Fruit fly (Drosophila melanogaster) whole organism, embryonic: ENCODE data around the gene Pp1alpha-96A.

Source experiments
- Aef1 ChIP-seq: fragments of 200-800 bp; sonication (Bioruptor generic); IDR thresholded peaks from 3 replicates; pipeline ENCODE4 v1.3.6; 2022; ENCODE audit warnings: missing biosample characterization, missing genetic modification characterization
- C15 ChIP-seq: fragments of 200-800 bp; sonication (Bioruptor generic); IDR thresholded peaks from 3 replicates; pipeline ENCODE4 v1.3.6; 2022; ENCODE audit warnings: missing biosample characterization, missing genetic modification characterization
- CG10147 ChIP-seq: fragments of 200-800 bp; sonication (Bioruptor generic); optimal IDR thresholded peaks from 2 replicates; lab custom pipeline; 2019; ENCODE audit warnings: missing biosample characterization, mild to moderate bottlenecking, missing genetic modification characterization, moderate library complexity
- CG17829 ChIP-seq: fragments of 200-800 bp; optimal IDR thresholded peaks from 2 replicates; lab custom pipeline; 2019; ENCODE audit warnings: missing biosample characterization, mild to moderate bottlenecking, missing genetic modification characterization, moderate library complexity
- CG18764 ChIP-seq: fragments of 200-800 bp; sonication (Bioruptor generic); optimal IDR thresholded peaks from 3 replicates; lab custom pipeline; 2016; ENCODE audit warnings: missing biosample characterization, missing genetic modification characterization
- CG30431 ChIP-seq: fragments of 200-800 bp; sonication (Bioruptor generic); optimal IDR thresholded peaks from 2 replicates; lab custom pipeline; 2017; ENCODE audit warnings: missing biosample characterization, missing genetic modification characterization
- CG31224 ChIP-seq: fragments of 200-800 bp; sonication (Bioruptor generic); IDR thresholded peaks from 2 replicates; pipeline ENCODE4 v1.3.6; 2022; ENCODE audit warnings: missing biosample characterization, missing genetic modification characterization
- CG3163 ChIP-seq: fragments of 200-800 bp; sonication (Bioruptor generic); optimal IDR thresholded peaks from 3 replicates; lab custom pipeline; 2016; ENCODE audit warnings: missing biosample characterization, missing genetic modification characterization
- CG33557 ChIP-seq: fragments of 200-800 bp; sonication (Bioruptor generic); optimal IDR thresholded peaks from 2 replicates; lab custom pipeline; 2019; ENCODE audit warnings: missing biosample characterization, mild to moderate bottlenecking, missing genetic modification characterization, moderate library complexity
- CG34224 ChIP-seq: fragments of 200-800 bp; sonication (Bioruptor generic); IDR thresholded peaks from 3 replicates; pipeline ENCODE4 v1.3.6; 2022; ENCODE audit warnings: missing biosample characterization, missing genetic modification characterization; ENCODE audit not compliant: partially characterized antibody
- CG34376 ChIP-seq: fragments of 200-800 bp; sonication (Bioruptor generic); optimal IDR thresholded peaks from 2 replicates; lab custom pipeline; 2018; ENCODE audit warnings: missing biosample characterization, mild to moderate bottlenecking, missing genetic modification characterization
- CG4328 ChIP-seq: fragments of 200-800 bp; sonication (Bioruptor generic); optimal IDR thresholded peaks from 3 replicates; lab custom pipeline; 2017; ENCODE audit warnings: missing biosample characterization, missing genetic modification reagents, missing genetic modification characterization
- CG6254 ChIP-seq: fragments of 200-800 bp; sonication (Bioruptor generic); optimal IDR thresholded peaks from 3 replicates; lab custom pipeline; 2017; ENCODE audit warnings: mild to moderate bottlenecking, missing biosample characterization, missing genetic modification reagents, missing genetic modification characterization
- CG6654 ChIP-seq: fragments of 200-800 bp; sonication (Bioruptor generic); optimal IDR thresholded peaks from 2 replicates; lab custom pipeline; 2017; ENCODE audit warnings: missing biosample characterization, mild to moderate bottlenecking, missing genetic modification characterization
- CG6689 ChIP-seq: fragments of 200-800 bp; sonication (Bioruptor generic); IDR thresholded peaks from 2 replicates; pipeline ENCODE4 v1.3.6; 2022; ENCODE audit warnings: missing biosample characterization, missing genetic modification characterization
- Eip74EF ChIP-seq, 2 experiments: fragments of 200-800 bp in 1 of 2; fragments of >200 bp in 1 of 2; sonication (Bioruptor generic) in 1 of 2; optimal IDR thresholded peaks; 2 replicates each; lab custom pipeline; 2017 to 2019; ENCODE audit warnings: missing biosample characterization in 2 of 2, missing genetic modification characterization in 2 of 2, mild to moderate bottlenecking in 1 of 2, moderate library complexity in 1 of 2
- Med ChIP-seq: fragments of 200-800 bp; sonication (Bioruptor generic); peaks from one replicate; lab custom pipeline; 2016; ENCODE audit warnings: missing biosample characterization, missing genetic modification characterization, mild to moderate bottlenecking, inconsistent platforms, moderate library complexity
- Myb ChIP-seq: fragments of 200-800 bp; sonication (Bioruptor generic); optimal IDR thresholded peaks from 2 replicates; lab custom pipeline; 2016; ENCODE audit warnings: missing biosample characterization, missing genetic modification characterization
- NFAT ChIP-seq: fragments of 200-800 bp; sonication (Bioruptor generic); IDR thresholded peaks from 2 replicates; pipeline ENCODE4 v1.3.6; 2022; ENCODE audit warnings: missing biosample characterization, missing genetic modification characterization
- Ravus ChIP-seq: fragments of 200-800 bp; sonication (Bioruptor generic); IDR thresholded peaks from 2 replicates; pipeline ENCODE4 v1.3.6; 2022; ENCODE audit warnings: missing biosample characterization, missing genetic modification characterization
- Sox100B ChIP-seq: fragments of 200-800 bp; sonication (Bioruptor generic); optimal IDR thresholded peaks from 3 replicates; lab custom pipeline; 2018; ENCODE audit warnings: missing biosample characterization, mild to moderate bottlenecking, missing genetic modification characterization
- Taf1 ChIP-seq: fragments of 200-800 bp; sonication (Bioruptor generic); IDR thresholded peaks from 2 replicates; pipeline ENCODE4 v1.3.6; 2022; ENCODE audit warnings: missing biosample characterization, missing genetic modification characterization
- amos ChIP-seq: fragments of 200-800 bp; sonication (Bioruptor generic); IDR thresholded peaks from 2 replicates; pipeline ENCODE4 v1.3.6; 2022; ENCODE audit warnings: missing biosample characterization, missing genetic modification characterization; ENCODE audit not compliant: partially characterized antibody
- ap ChIP-seq: fragments of 200-800 bp; sonication (Bioruptor generic); IDR thresholded peaks from 2 replicates; pipeline ENCODE4 v1.3.6; 2022; ENCODE audit warnings: missing biosample characterization, missing genetic modification characterization
- bsh ChIP-seq, 2 experiments: fragments of 200-800 bp; sonication (Bioruptor generic); optimal IDR thresholded peaks; 2 replicates each; lab custom pipeline; 2017 to 2018; ENCODE audit warnings: mild to moderate bottlenecking in 2 of 2, missing biosample characterization in 2 of 2, missing genetic modification characterization in 2 of 2, moderate library complexity in 1 of 2
- cg ChIP-seq: fragments of 200-800 bp; sonication (Bioruptor generic); optimal IDR thresholded peaks from 3 replicates; lab custom pipeline; 2019; ENCODE audit warnings: missing biosample characterization, mild to moderate bottlenecking, missing genetic modification characterization, moderate library complexity
- crol ChIP-seq: fragments of 200-800 bp; sonication (Bioruptor generic); IDR thresholded peaks from 2 replicates; pipeline ENCODE4 v1.3.6; 2022; ENCODE audit warnings: missing biosample characterization, missing genetic modification characterization
- cwo ChIP-seq: fragments of 200-800 bp; sonication (Bioruptor generic); optimal IDR thresholded peaks from 3 replicates; lab custom pipeline; 2017; ENCODE audit warnings: missing biosample characterization, missing genetic modification characterization, mild to moderate bottlenecking, moderate library complexity, missing genetic modification reagents
- exex ChIP-seq: fragments of 200-800 bp; sonication (Bioruptor generic); optimal IDR thresholded peaks from 4 replicates; lab custom pipeline; 2018; ENCODE audit warnings: missing biosample characterization, mild to moderate bottlenecking, missing genetic modification characterization, moderate library complexity
- kay ChIP-seq: fragments of 200-800 bp; sonication (Bioruptor generic); optimal IDR thresholded peaks from 2 replicates; lab custom pipeline; 2016; ENCODE audit warnings: missing biosample characterization, missing genetic modification characterization
- mirr ChIP-seq: fragments of 200-800 bp; sonication (Bioruptor generic); optimal IDR thresholded peaks from 3 replicates; lab custom pipeline; 2018; ENCODE audit warnings: missing biosample characterization, mild to moderate bottlenecking, missing genetic modification characterization
- mld ChIP-seq: fragments of 200-800 bp; sonication (Bioruptor generic); IDR thresholded peaks from 3 replicates; pipeline ENCODE4 v1.3.6; 2022; ENCODE audit warnings: missing biosample characterization, missing genetic modification characterization; ENCODE audit not compliant: partially characterized antibody
- nerfin-1 ChIP-seq: fragments of 200-800 bp; sonication (Bioruptor generic); optimal IDR thresholded peaks from 3 replicates; lab custom pipeline; 2019; ENCODE audit warnings: missing biosample characterization, mild to moderate bottlenecking, missing genetic modification characterization, moderate library complexity
- org-1 ChIP-seq: fragments of 200-800 bp; sonication (Bioruptor generic); optimal IDR thresholded peaks from 2 replicates; lab custom pipeline; 2017; ENCODE audit warnings: missing biosample characterization, missing genetic modification characterization
- rib ChIP-seq: fragments of 200-800 bp; sonication (Bioruptor generic); IDR thresholded peaks from 2 replicates; pipeline ENCODE4 v1.3.6; 2022; ENCODE audit warnings: missing biosample characterization, missing genetic modification characterization
- sim ChIP-seq: fragments of 200-800 bp; sonication (Bioruptor generic); IDR thresholded peaks from 2 replicates; pipeline ENCODE4 v1.3.6; 2022; ENCODE audit warnings: missing biosample characterization, missing genetic modification characterization
- slou ChIP-seq: fragments of 200-800 bp; sonication (Bioruptor generic); optimal IDR thresholded peaks from 3 replicates; lab custom pipeline; 2016; ENCODE audit warnings: missing biosample characterization, missing genetic modification characterization
- toy ChIP-seq: fragments of 200-800 bp; sonication (Bioruptor generic); IDR thresholded peaks from 2 replicates; pipeline ENCODE4 v1.3.6; 2022; ENCODE audit warnings: missing biosample characterization, missing genetic modification characterization

Pp1alpha-96A gene

DNA sequence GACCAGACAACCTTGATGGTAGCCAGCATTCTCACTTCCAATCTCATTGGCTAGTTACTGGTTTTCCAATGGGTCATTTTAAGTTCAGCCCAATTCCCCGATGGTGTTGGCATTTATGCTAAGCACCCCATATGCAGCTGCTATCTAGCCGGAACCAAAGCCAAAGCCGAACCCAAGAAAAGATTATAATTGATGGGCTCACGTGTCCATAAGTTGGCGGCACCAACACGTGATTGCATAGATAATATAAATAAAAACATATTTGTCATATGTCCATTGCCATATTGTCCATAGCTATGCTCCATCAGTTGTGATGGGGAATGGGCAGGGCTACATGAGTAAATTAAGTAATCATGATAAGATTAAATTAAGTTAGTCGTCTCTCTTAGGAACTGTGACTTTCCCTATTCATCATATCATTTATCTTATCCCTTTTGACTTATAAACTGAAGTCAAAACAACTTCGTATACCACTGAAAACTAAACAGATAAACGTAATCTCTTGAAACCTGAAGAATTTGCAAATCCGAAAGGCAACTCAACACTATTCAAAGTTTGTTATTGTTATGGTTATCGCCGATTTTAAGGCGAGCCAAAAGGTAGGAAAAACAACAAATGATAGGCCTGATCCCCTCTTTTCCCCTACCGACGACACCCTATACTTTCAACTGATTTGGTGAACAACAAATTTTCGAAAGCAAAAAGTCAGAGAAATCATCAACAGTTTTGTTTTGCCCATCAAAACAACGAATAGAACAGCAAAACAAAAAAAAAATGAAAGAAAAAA, 45.2 kb downstream of the Pp1alpha-96A start:
- no peak for TF ChIP-seq sim (GFP tag; lab: Robert Waterston, UW)
- TF ChIP-seq rib (GFP tag; lab: Robert Waterston, UW) = peak; percentile 62; the same call in 1 of the 2 replicates
- TF ChIP-seq kay (GFP tag; lab: Kevin White, UChicago) = no peak
- TF ChIP-seq amos (GFP tag; lab: Robert Waterston, UW) = no peak
- TF ChIP-seq CG34376 (GFP tag; lab: Kevin White, UChicago) = peak; percentile 63
- TF ChIP-seq CG4328 (GFP tag; lab: Kevin White, UChicago) = no peak
- no peak for TF ChIP-seq CG10147
- no peak for TF ChIP-seq slou (GFP tag; lab: Kevin White, UChicago)
- TF ChIP-seq nerfin-1 = no peak
- peak; percentile 42; the same call in 1 of the 3 replicates for TF ChIP-seq mld (GFP tag; lab: Robert Waterston, UW)
- TF ChIP-seq toy (GFP tag; lab: Robert Waterston, UW) = no peak
- TF ChIP-seq ap (GFP tag; lab: Robert Waterston, UW) = no peak
- TF ChIP-seq CG30431 (GFP tag; lab: Kevin White, UChicago) = no peak
- TF ChIP-seq CG6254 (GFP tag; lab: Kevin White, UChicago) = no peak
- TF ChIP-seq crol (GFP tag; lab: Robert Waterston, UW) = 0 out of 2 replicates have a peak, but pooled peaks have one; percentile 20
- TF ChIP-seq CG18764 (GFP tag; lab: Kevin White, UChicago) = no peak
- no peak for TF ChIP-seq Taf1 (GFP tag; lab: Robert Waterston, UW)
- TF ChIP-seq CG34224 (GFP tag; lab: Robert Waterston, UW) = no peak
- no peak for TF ChIP-seq Myb
- no peak for TF ChIP-seq NFAT (GFP tag; lab: Robert Waterston, UW)
- TF ChIP-seq Sox100B (GFP tag; lab: Kevin White, UChicago) = no peak
- no peak for TF ChIP-seq cg (GFP tag; lab: Kevin White, UChicago)
- TF ChIP-seq mirr (GFP tag; lab: Kevin White, UChicago) = peak; percentile 44
- TF ChIP-seq org-1 = no peak
- TF ChIP-seq CG33557 (GFP tag; lab: Kevin White, UChicago) = no peak
- TF ChIP-seq Ravus = no peak
- no peak for TF ChIP-seq CG6689 (GFP tag; lab: Robert Waterston, UW)
- TF ChIP-seq Eip74EF (GFP tag; optimal IDR thresholded peaks at IDR 0.05; lab: Kevin White, UChicago) = no peak
- TF ChIP-seq cwo (GFP tag; lab: Kevin White, UChicago) = peak; percentile 90
- TF ChIP-seq CG3163 (GFP tag; lab: Kevin White, UChicago) = no peak
- no peak for TF ChIP-seq CG17829 (tag; lab: Kevin White, UChicago)
- TF ChIP-seq CG31224 = no peak
- no peak for TF ChIP-seq bsh (GFP tag; optimal IDR thresholded peaks at IDR 0.05; lab: Kevin White, UChicago)
- no peak for TF ChIP-seq Aef1
- no peak for TF ChIP-seq C15 (GFP tag; lab: Robert Waterston, UW)
- no peak for TF ChIP-seq CG6654 (GFP tag; lab: Kevin White, UChicago)
- peak; percentile 33 for TF ChIP-seq Med (GFP tag; lab: Kevin White, UChicago)
- peak; percentile 77 for TF ChIP-seq exex (tag; lab: Kevin White, UChicago)
